Worm (Caenorhabditis elegans) whole organism, young adult: Measurements from ENCODE around the gene F53H2.3.

Experiments
- C17E4.6 ChIP-seq: fragments of 200-800 bp; sonication (Bioruptor generic); IDR thresholded peaks from 2 replicates; pipeline ENCODE4 v1.3.6; 2022; ENCODE audit warnings: missing genetic modification reagents, missing genetic modification characterization, missing compliant biosample characterization
- F22D6.2 ChIP-seq: sonication (generic microtip); optimal IDR thresholded peaks from 2 replicates; lab custom pipeline; 2016; ENCODE audit warnings: mild to moderate bottlenecking, missing genetic modification characterization, missing compliant biosample characterization
- F33H1.4 ChIP-seq: fragments of 200-800 bp; sonication (Bioruptor generic); IDR thresholded peaks from 2 replicates; pipeline ENCODE4 v1.3.6; 2022; ENCODE audit warnings: missing genetic modification reagents, missing genetic modification characterization, missing compliant biosample characterization
- F37B4.10 ChIP-seq: fragments of 200-800 bp; sonication (Bioruptor generic); IDR thresholded peaks from 2 replicates; pipeline ENCODE4 v1.3.6; 2022; ENCODE audit warnings: missing genetic modification characterization, missing compliant biosample characterization
- F49E8.2 ChIP-seq: sonication (generic microtip); optimal IDR thresholded peaks from 3 replicates; lab custom pipeline; 2017; ENCODE audit warnings: missing genetic modification characterization, mild to moderate bottlenecking, missing compliant biosample characterization, antibody characterized with exemption, moderate library complexity; ENCODE audit not compliant: insufficient read depth
- F57A8.1 ChIP-seq: fragments of 200-800 bp; sonication (Bioruptor generic); optimal IDR thresholded peaks from 2 replicates; lab custom pipeline; 2018; ENCODE audit warnings: mild to moderate bottlenecking, missing genetic modification characterization, moderate library complexity, missing compliant biosample characterization
- Y79H2A.3 ChIP-seq: fragments of 200-800 bp; sonication (Bioruptor generic); conservative IDR thresholded peaks from 2 replicates; pipeline ENCODE4 v1.3.6; 2022; ENCODE audit warnings: missing genetic modification reagents, missing genetic modification characterization, missing compliant biosample characterization
- ZK185.1 ChIP-seq: sonication (generic microtip); optimal IDR thresholded peaks from 2 replicates; lab custom pipeline; 2016; ENCODE audit warnings: mild to moderate bottlenecking, missing genetic modification characterization, missing compliant biosample characterization; ENCODE audit not compliant: poor library complexity, severe bottlenecking
- akir-1 ChIP-seq: fragments of 200-800 bp; sonication (Bioruptor generic); optimal IDR thresholded peaks from 2 replicates; lab custom pipeline; 2018; ENCODE audit warnings: mild to moderate bottlenecking, missing genetic modification characterization, moderate library complexity, missing compliant biosample characterization
- aptf-2 ChIP-seq: fragments of 200-800 bp; sonication (Bioruptor generic); conservative IDR thresholded peaks from 2 replicates; pipeline ENCODE4 v1.3.6; 2022; ENCODE audit warnings: missing genetic modification reagents, missing genetic modification characterization, missing compliant biosample characterization
- atf-7 ChIP-seq: sonication (generic microtip); optimal IDR thresholded peaks from 2 replicates; lab custom pipeline; 2017; ENCODE audit warnings: mild to moderate bottlenecking, missing genetic modification characterization, missing compliant biosample characterization
- ceh-27 ChIP-seq: fragments of 200-800 bp; sonication (Bioruptor generic); optimal IDR thresholded peaks from 2 replicates; lab custom pipeline; 2018; ENCODE audit warnings: mild to moderate bottlenecking, missing genetic modification characterization, moderate library complexity, missing compliant biosample characterization
- ceh-40 ChIP-seq: fragments of 200-800 bp; sonication (Bioruptor generic); IDR thresholded peaks from 2 replicates; pipeline ENCODE4 v1.3.6; 2022; ENCODE audit warnings: missing genetic modification characterization, missing compliant biosample characterization
- ceh-79 ChIP-seq: sonication (generic microtip); optimal IDR thresholded peaks from 2 replicates; lab custom pipeline; 2017; ENCODE audit warnings: mild to moderate bottlenecking, missing genetic modification characterization, missing compliant biosample characterization
- dpff-1 ChIP-seq: sonication (generic microtip); optimal IDR thresholded peaks from 2 replicates; lab custom pipeline; 2017; ENCODE audit warnings: mild to moderate bottlenecking, missing genetic modification characterization, missing compliant biosample characterization
- dpl-1 ChIP-seq: fragments of 150-350 bp; optimal IDR thresholded peaks from 2 replicates; lab custom pipeline; 2014; ENCODE audit warnings: missing biosample characterization, missing genetic modification reagents, missing genetic modification characterization
- fkh-3 ChIP-seq: sonication (generic microtip); optimal IDR thresholded peaks from 2 replicates; lab custom pipeline; 2016; ENCODE audit warnings: mild to moderate bottlenecking, missing genetic modification characterization, missing compliant biosample characterization
- gei-17 ChIP-seq: fragments of 200-800 bp; sonication (Bioruptor generic); optimal IDR thresholded peaks from 2 replicates; lab custom pipeline; 2018; ENCODE audit warnings: mild to moderate bottlenecking, missing genetic modification characterization, missing compliant biosample characterization
- hlh-26 ChIP-seq: fragments of 200-800 bp; sonication (Bioruptor generic); conservative IDR thresholded peaks from 2 replicates; pipeline ENCODE4 v1.3.6; 2022; ENCODE audit warnings: missing genetic modification reagents, missing genetic modification characterization, missing compliant biosample characterization
- hmg-20 ChIP-seq: fragments of 200-800 bp; sonication (Bioruptor generic); IDR thresholded peaks from 2 replicates; pipeline ENCODE4 v1.3.6; 2022; ENCODE audit warnings: missing genetic modification reagents, missing genetic modification characterization, missing compliant biosample characterization
- hrde-1 ChIP-seq: sonication (generic microtip); optimal IDR thresholded peaks from 2 replicates; lab custom pipeline; 2016; ENCODE audit warnings: missing genetic modification characterization, mild to moderate bottlenecking, missing compliant biosample characterization, moderate library complexity, missing genotype, missing genetic modification reagents, borderline replicate concordance
- let-607 ChIP-seq, 2 experiments: fragments of 200-800 bp in 1 of 2; sonication (Bioruptor generic) in 1 of 2; sonication (generic microtip) in 1 of 2; optimal IDR thresholded peaks; 2 replicates each; lab custom pipeline; 2016 to 2018; ENCODE audit warnings: mild to moderate bottlenecking in 2 of 2, missing compliant biosample characterization in 2 of 2, missing genetic modification characterization in 2 of 2, moderate library complexity in 2 of 2, missing genotype in 1 of 2
- mcd-1 ChIP-seq: fragments of 200-800 bp; sonication (Bioruptor generic); IDR thresholded peaks from 2 replicates; pipeline ENCODE4 v1.3.6; 2022; ENCODE audit warnings: missing genetic modification reagents, missing genetic modification characterization, missing compliant biosample characterization
- nfyb-1 ChIP-seq: fragments of 200-800 bp; sonication (Bioruptor generic); IDR thresholded peaks from 2 replicates; pipeline ENCODE4 v1.3.6; 2022; ENCODE audit warnings: missing genetic modification reagents, missing genetic modification characterization, missing compliant biosample characterization
- nhr-27 ChIP-seq: fragments of 200-800 bp; sonication (Bioruptor generic); optimal IDR thresholded peaks from 2 replicates; lab custom pipeline; 2018; ENCODE audit warnings: mild to moderate bottlenecking, missing genetic modification characterization, moderate library complexity, missing compliant biosample characterization
- rec-8 ChIP-seq, 2 experiments: sonication (generic microtip); optimal IDR thresholded peaks; 2 replicates each; lab custom pipeline; 2016; ENCODE audit warnings: mild to moderate bottlenecking in 2 of 2, missing genetic modification characterization in 2 of 2, missing genetic modification reagents in 2 of 2, missing genotype in 2 of 2, missing biosample characterization in 1 of 2, missing compliant biosample characterization in 1 of 2, moderate library complexity in 1 of 2
- somi-1 ChIP-seq: fragments of 200-800 bp; sonication (Bioruptor generic); optimal IDR thresholded peaks from 2 replicates; lab custom pipeline; 2018; ENCODE audit warnings: mild to moderate bottlenecking, missing genetic modification characterization, missing compliant biosample characterization
- tbp1 ChIP-seq: fragments of 200-800 bp; sonication (Bioruptor generic); optimal IDR thresholded peaks from 2 replicates; lab custom pipeline; 2018; ENCODE audit warnings: mild to moderate bottlenecking, missing genetic modification characterization, missing compliant biosample characterization
- unc-62 ChIP-seq: fragments of 150-350 bp; optimal IDR thresholded peaks from 2 replicates; lab custom pipeline; 2014; ENCODE audit warnings: missing biosample characterization, missing genetic modification reagents, missing genetic modification characterization
- ztf-22 ChIP-seq: fragments of 200-800 bp; sonication (Bioruptor generic); optimal IDR thresholded peaks from 2 replicates; lab custom pipeline; 2018; ENCODE audit warnings: mild to moderate bottlenecking, missing genetic modification characterization, moderate library complexity, missing compliant biosample characterization
- ztf-26 ChIP-seq: sonication (generic microtip); optimal IDR thresholded peaks from 2 replicates; lab custom pipeline; 2017; ENCODE audit warnings: missing genetic modification characterization, missing compliant biosample characterization
- ztf-28 ChIP-seq: fragments of 200-800 bp; sonication (Bioruptor generic); IDR thresholded peaks from 2 replicates; pipeline ENCODE4 v1.3.6; 2022; ENCODE audit warnings: missing genetic modification reagents, missing genetic modification characterization, missing compliant biosample characterization

F53H2.3 gene

DNA sequence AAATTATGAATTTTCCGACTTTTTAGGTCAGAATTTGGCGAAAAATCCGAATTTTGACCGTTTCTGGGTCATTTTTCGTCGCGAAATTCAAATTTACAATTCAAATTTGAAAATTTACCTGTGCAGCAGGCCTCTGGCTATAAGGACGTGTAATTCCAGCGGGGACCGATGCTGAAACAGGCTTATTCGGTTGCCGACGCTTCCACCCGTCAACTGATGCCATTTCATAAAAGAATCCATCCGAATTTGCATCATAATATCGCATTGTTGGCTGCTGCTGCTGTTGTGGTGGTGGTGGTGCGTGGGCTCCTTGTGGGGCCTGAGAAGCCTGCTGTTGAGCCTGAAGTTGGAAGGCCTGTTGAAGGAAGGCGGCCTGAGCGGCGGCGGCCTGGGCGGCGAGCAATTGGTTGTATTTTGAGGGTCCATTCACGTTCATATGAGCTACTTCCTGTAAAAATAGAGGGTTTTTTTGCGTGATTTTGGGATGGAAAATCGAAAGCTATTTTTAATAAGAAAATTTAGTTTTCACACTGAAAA is 12.0 kb downstream of the F53H2.3 start (continued):
- no peak for TF ChIP-seq ZK185.1 (tag; lab: Kevin White, UChicago)
- no peak for TF ChIP-seq nhr-27 (tag; lab: Kevin White, UChicago)
- no peak for TF ChIP-seq dpff-1 (tag; lab: Kevin White, UChicago)

ce11 chrV:20393773-20394172 is 17.8 kb downstream of the F53H2.3 start, which contains the start of gene cnc-7:
Gene cnc-7, plus strand, starts transcription at chrV:20394073.
- TF ChIP-seq F22D6.2 (tag; lab: Kevin White, UChicago) = no peak
- TF ChIP-seq C17E4.6 (GFP tag; lab: Robert Waterston, UW) = no peak
- no peak for TF ChIP-seq ceh-40
- no peak for TF ChIP-seq F37B4.10 (GFP tag; lab: Robert Waterston, UW)
- no peak for TF ChIP-seq ztf-22 (GFP tag; lab: Kevin White, UChicago)
- no peak for TF ChIP-seq unc-62 (GFP tag; lab: Kevin White, UChicago)
- TF ChIP-seq gei-17 (GFP tag; lab: Kevin White, UChicago) = no peak

ce11 chrV:20387415-20387814 is 24.1 kb downstream of the F53H2.3 start, which contains the start of gene F53H2.1:
Gene F53H2.1, plus strand, starts transcription at chrV:20387715.
- TF ChIP-seq rec-8 (tag; optimal IDR thresholded peaks at IDR 0.05; lab: Kevin White, UChicago) (no peak), mcd-1 (no peak), somi-1 (GFP tag; lab: Kevin White, UChicago) (no peak), dpff-1 (tag; lab: Kevin White, UChicago) (no peak), hmg-20 (GFP tag; lab: Robert Waterston, UW) (no peak), F57A8.1 (no peak), let-607 (tag; optimal IDR thresholded peaks at IDR 0.05; lab: Kevin White, UChicago) (no peak), aptf-2 (no peak), nfyb-1 (GFP tag; lab: Robert Waterston, UW) (no peak), ceh-27 (GFP tag; lab: Kevin White, UChicago) (no peak), tbp1 (GFP tag; lab: Kevin White, UChicago) (no peak), Y79H2A.3 (GFP tag; lab: Robert Waterston, UW) (no peak), fkh-3 (no peak), dpl-1 (no peak), F33H1.4 (GFP tag; lab: Robert Waterston, UW) (no peak), atf-7 (tag; lab: Kevin White, UChicago) (no peak), ceh-79 (tag; lab: Kevin White, UChicago) (no peak), ztf-26 (tag; lab: Kevin White, UChicago) (no peak), F37B4.10 (GFP tag; lab: Robert Waterston, UW) (no peak), akir-1 (GFP tag; lab: Kevin White, UChicago) (no peak)

- TF ChIP-seq hmg-20 (GFP tag; lab: Robert Waterston, UW) (no peak), ztf-28 (GFP tag; lab: Robert Waterston, UW) (no peak), hlh-26 (GFP tag; lab: Robert Waterston, UW) (no peak), hrde-1 (no peak), F49E8.2 (tag; lab: Kevin White, UChicago) (no peak)
Measured at ce11 chrV:20386942-20387341, 24.6 kb downstream of the F53H2.3 start, which contains the start of gene K02E2.7. Gene K02E2.7, minus strand, starts transcription at chrV:20387042.
